Fruit fly (Drosophila melanogaster) whole organism, embryonic: ENCODE measurements around the gene sage.

ENCODE experiments used
- Aef1 ChIP-seq: fragments of 200-800 bp; sonication (Bioruptor generic); IDR thresholded peaks from 3 replicates; pipeline ENCODE4 v1.3.6; 2022; ENCODE audit warnings: missing biosample characterization, missing genetic modification characterization
- Atf-2 ChIP-seq: fragments of 200-800 bp; sonication (Bioruptor generic); optimal IDR thresholded peaks from 2 replicates; lab custom pipeline; 2016; ENCODE audit warnings: missing biosample characterization, missing genetic modification characterization
- B-H1 ChIP-seq: fragments of 200-800 bp; sonication (Bioruptor generic); IDR thresholded peaks from 3 replicates; pipeline ENCODE4 v1.3.6; 2022; ENCODE audit warnings: missing biosample characterization, missing genetic modification characterization
- Bdp1 ChIP-seq: fragments of 200-800 bp; sonication (Bioruptor generic); optimal IDR thresholded peaks from 3 replicates; lab custom pipeline; 2016; ENCODE audit warnings: missing biosample characterization, missing genetic modification characterization
- CG10267 ChIP-seq: fragments of 200-800 bp; sonication (Bioruptor generic); optimal IDR thresholded peaks from 2 replicates; lab custom pipeline; 2018; ENCODE audit warnings: missing biosample characterization, mild to moderate bottlenecking, missing genetic modification characterization, moderate library complexity
- CG10321 ChIP-seq: fragments of 200-800 bp; sonication (Bioruptor generic); IDR thresholded peaks from 2 replicates; pipeline ENCODE4 v1.3.6; 2022; ENCODE audit warnings: missing biosample characterization, missing genetic modification characterization
- CG13287 ChIP-seq: fragments of 200-800 bp; sonication (Bioruptor generic); IDR thresholded peaks from 2 replicates; pipeline ENCODE4 v1.3.6; 2022; ENCODE audit warnings: missing biosample characterization, missing genetic modification characterization; ENCODE audit not compliant: partially characterized antibody
- CG15514 ChIP-seq: fragments of 200-800 bp; sonication (Bioruptor generic); optimal IDR thresholded peaks from 3 replicates; lab custom pipeline; 2017; ENCODE audit warnings: missing biosample characterization, missing genetic modification characterization, mild to moderate bottlenecking, moderate library complexity, missing genetic modification reagents
- CG16815 ChIP-seq: fragments of 200-800 bp; sonication (Bioruptor generic); optimal IDR thresholded peaks from 3 replicates; lab custom pipeline; 2017; ENCODE audit warnings: missing biosample characterization, mild to moderate bottlenecking, missing genetic modification characterization
- CG17385 ChIP-seq: fragments of 200-800 bp; sonication (Bioruptor generic); optimal IDR thresholded peaks from 3 replicates; lab custom pipeline; 2018; ENCODE audit warnings: missing biosample characterization, mild to moderate bottlenecking, missing genetic modification characterization
- CG2120 ChIP-seq: fragments of 200-800 bp; sonication (Bioruptor generic); optimal IDR thresholded peaks from 3 replicates; lab custom pipeline; 2016; ENCODE audit warnings: missing biosample characterization, missing genetic modification characterization
- CG2199 ChIP-seq: fragments of 200-800 bp; sonication (Bioruptor generic); IDR thresholded peaks from 3 replicates; pipeline ENCODE4 v1.3.6; 2022; ENCODE audit warnings: missing biosample characterization, missing genetic modification characterization
- CG31388 ChIP-seq: fragments of 200-800 bp; sonication (Bioruptor generic); optimal IDR thresholded peaks from 2 replicates; lab custom pipeline; 2016; ENCODE audit warnings: missing biosample characterization, missing genetic modification characterization
- CG31441 ChIP-seq: fragments of 200-800 bp; sonication (Bioruptor generic); IDR thresholded peaks from 2 replicates; pipeline ENCODE4 v1.3.6; 2022; ENCODE audit warnings: missing biosample characterization, missing genetic modification characterization
- CG33213 ChIP-seq: fragments of 200-800 bp; sonication (Bioruptor generic); optimal IDR thresholded peaks from 3 replicates; lab custom pipeline; 2016; ENCODE audit warnings: missing biosample characterization, missing genetic modification characterization
- CG3838 ChIP-seq: fragments of 200-800 bp; sonication (Bioruptor generic); optimal IDR thresholded peaks from 3 replicates; lab custom pipeline; 2016; ENCODE audit warnings: missing biosample characterization, missing genetic modification characterization
- CG42726 ChIP-seq: fragments of 200-800 bp; sonication (Bioruptor generic); IDR thresholded peaks from 2 replicates; pipeline ENCODE4 v1.3.6; 2022; ENCODE audit warnings: missing biosample characterization, missing genetic modification characterization; ENCODE audit not compliant: partially characterized antibody
- CG4854 ChIP-seq: fragments of 200-800 bp; sonication (Bioruptor generic); optimal IDR thresholded peaks from 2 replicates; lab custom pipeline; 2016; ENCODE audit warnings: missing biosample characterization, missing genetic modification characterization, inconsistent platforms
- CG6854 ChIP-seq: fragments of 200-800 bp; sonication (Bioruptor generic); optimal IDR thresholded peaks from 3 replicates; lab custom pipeline; 2017; ENCODE audit warnings: missing biosample characterization, mild to moderate bottlenecking, missing genetic modification characterization
- CG7839 ChIP-seq: fragments of 200-800 bp; sonication (Bioruptor generic); optimal IDR thresholded peaks from 3 replicates; lab custom pipeline; 2018; ENCODE audit warnings: missing biosample characterization, mild to moderate bottlenecking, missing genetic modification characterization, moderate library complexity
- CG9727 ChIP-seq: fragments of 200-800 bp; sonication (Bioruptor generic); optimal IDR thresholded peaks from 3 replicates; lab custom pipeline; 2017; ENCODE audit warnings: missing biosample characterization, mild to moderate bottlenecking, missing genetic modification characterization
- CG9932 ChIP-seq: fragments of 200-800 bp; sonication (Bioruptor generic); IDR thresholded peaks from 2 replicates; pipeline ENCODE4 v1.3.6; 2022; ENCODE audit warnings: missing biosample characterization, missing genetic modification characterization
- Chrac-16 ChIP-seq: fragments of 200-800 bp; sonication (Bioruptor generic); optimal IDR thresholded peaks from 3 replicates; lab custom pipeline; 2016; ENCODE audit warnings: missing biosample characterization, missing genetic modification characterization
- Dp ChIP-seq: fragments of 200-800 bp; sonication (Bioruptor generic); optimal IDR thresholded peaks from 2 replicates; lab custom pipeline; 2018; ENCODE audit warnings: missing biosample characterization, mild to moderate bottlenecking, missing genetic modification characterization, moderate library complexity
- Ets97D ChIP-seq: fragments of 200-800 bp; sonication (Bioruptor generic); optimal IDR thresholded peaks from 3 replicates; lab custom pipeline; 2016; ENCODE audit warnings: missing biosample characterization, missing genetic modification characterization
- Gsc ChIP-seq: fragments of 200-800 bp; sonication (Bioruptor generic); IDR thresholded peaks from 2 replicates; pipeline ENCODE4 v1.3.6; 2022; ENCODE audit warnings: missing biosample characterization, missing genetic modification characterization
- Hmr ChIP-seq: fragments of 200-800 bp; sonication (Bioruptor generic); optimal IDR thresholded peaks from 3 replicates; lab custom pipeline; 2017; ENCODE audit warnings: mild to moderate bottlenecking, missing biosample characterization, missing genetic modification reagents, missing genetic modification characterization
- Jarid2 ChIP-seq: fragments of 200-800 bp; sonication (Bioruptor generic); optimal IDR thresholded peaks from 3 replicates; lab custom pipeline; 2017; ENCODE audit warnings: mild to moderate bottlenecking, missing biosample characterization, missing genetic modification reagents, missing genetic modification characterization
- NFAT ChIP-seq: fragments of 200-800 bp; sonication (Bioruptor generic); IDR thresholded peaks from 2 replicates; pipeline ENCODE4 v1.3.6; 2022; ENCODE audit warnings: missing biosample characterization, missing genetic modification characterization
- Taf1 ChIP-seq: fragments of 200-800 bp; sonication (Bioruptor generic); IDR thresholded peaks from 2 replicates; pipeline ENCODE4 v1.3.6; 2022; ENCODE audit warnings: missing biosample characterization, missing genetic modification characterization
- ab ChIP-seq: fragments of 200-800 bp; sonication (Bioruptor generic); optimal IDR thresholded peaks from 2 replicates; lab custom pipeline; 2016; ENCODE audit warnings: missing biosample characterization, missing genetic modification characterization
- abd-A ChIP-seq: fragments of 200-800 bp; sonication (Bioruptor generic); optimal IDR thresholded peaks from 3 replicates; lab custom pipeline; 2019; ENCODE audit warnings: missing biosample characterization, mild to moderate bottlenecking, missing genetic modification characterization, moderate library complexity
- ara ChIP-seq: fragments of 200-800 bp; sonication (Bioruptor generic); IDR thresholded peaks from 2 replicates; pipeline ENCODE4 v1.3.6; 2022; ENCODE audit warnings: missing biosample characterization, missing genetic modification characterization
- ci ChIP-seq: fragments of 200-800 bp; sonication (Bioruptor generic); IDR thresholded peaks from 3 replicates; pipeline ENCODE4 v1.3.6; 2022; ENCODE audit warnings: missing biosample characterization, missing genetic modification characterization
- crol ChIP-seq: fragments of 200-800 bp; sonication (Bioruptor generic); IDR thresholded peaks from 2 replicates; pipeline ENCODE4 v1.3.6; 2022; ENCODE audit warnings: missing biosample characterization, missing genetic modification characterization
- gce ChIP-seq: fragments of 200-800 bp; sonication (Bioruptor generic); IDR thresholded peaks from 3 replicates; pipeline ENCODE4 v1.3.6; 2022; ENCODE audit warnings: missing biosample characterization, missing genetic modification characterization
- hb ChIP-seq: fragments of 200-800 bp; sonication (Bioruptor generic); IDR thresholded peaks from 3 replicates; pipeline ENCODE4 v1.3.6; 2022; ENCODE audit warnings: missing biosample characterization, missing genetic modification characterization; ENCODE audit not compliant: partially characterized antibody
- hbn ChIP-seq: fragments of 200-800 bp; sonication (Bioruptor generic); IDR thresholded peaks from 2 replicates; pipeline ENCODE4 v1.3.6; 2022; ENCODE audit warnings: missing biosample characterization, missing genetic modification characterization; ENCODE audit not compliant: partially characterized antibody
- her ChIP-seq: fragments of 200-800 bp; sonication (Bioruptor generic); optimal IDR thresholded peaks from 2 replicates; lab custom pipeline; 2016; ENCODE audit warnings: missing biosample characterization, missing genetic modification characterization
- jing ChIP-seq: fragments of 200-800 bp; sonication (Bioruptor generic); optimal IDR thresholded peaks from 2 replicates; lab custom pipeline; 2018; ENCODE audit warnings: missing biosample characterization, mild to moderate bottlenecking, missing genetic modification characterization
- jumu ChIP-seq: fragments of 200-800 bp; sonication (Bioruptor generic); optimal IDR thresholded peaks from 3 replicates; lab custom pipeline; 2016; ENCODE audit warnings: missing biosample characterization, missing genetic modification characterization
- nmo ChIP-seq: fragments of 200-800 bp; sonication (Bioruptor generic); optimal IDR thresholded peaks from 2 replicates; lab custom pipeline; 2018; ENCODE audit warnings: missing biosample characterization, mild to moderate bottlenecking, missing genetic modification characterization, moderate library complexity
- phol ChIP-seq: fragments of 200-800 bp; sonication (Bioruptor generic); optimal IDR thresholded peaks from 3 replicates; lab custom pipeline; 2018; ENCODE audit warnings: missing biosample characterization, mild to moderate bottlenecking, missing genetic modification characterization, moderate library complexity
- pnt ChIP-seq: fragments of 200-800 bp; sonication (Bioruptor generic); optimal IDR thresholded peaks from 3 replicates; lab custom pipeline; 2016; ENCODE audit warnings: missing biosample characterization, missing genetic modification characterization
- pzg ChIP-seq: fragments of 200-800 bp; sonication (Bioruptor generic); optimal IDR thresholded peaks from 3 replicates; lab custom pipeline; 2018; ENCODE audit warnings: missing biosample characterization, mild to moderate bottlenecking, missing genetic modification characterization, moderate library complexity
- tna ChIP-seq: fragments of 200-800 bp; sonication (Bioruptor generic); IDR thresholded peaks from 2 replicates; pipeline ENCODE4 v1.3.6; 2022; ENCODE audit warnings: missing biosample characterization, missing genetic modification characterization; ENCODE audit not compliant: partially characterized antibody
- trh ChIP-seq: fragments of 200-800 bp; sonication (Bioruptor generic); optimal IDR thresholded peaks from 2 replicates; lab custom pipeline; 2016; ENCODE audit warnings: missing biosample characterization, missing genetic modification characterization
- ttk ChIP-seq: fragments of 200-800 bp; sonication (Bioruptor generic); IDR thresholded peaks from 2 replicates; pipeline ENCODE4 v2.1.2; 2022; ENCODE audit warnings: missing biosample characterization, missing genetic modification characterization
- usp ChIP-seq: fragments of >200 bp; optimal IDR thresholded peaks from 2 replicates; lab custom pipeline; 2017; ENCODE audit warnings: missing biosample characterization, missing genetic modification characterization
- wek ChIP-seq: fragments of 200-800 bp; sonication (Bioruptor generic); optimal IDR thresholded peaks from 3 replicates; lab custom pipeline; 2018; ENCODE audit warnings: missing biosample characterization, mild to moderate bottlenecking, missing genetic modification characterization, moderate library complexity
- yki ChIP-seq: fragments of >200 bp; optimal IDR thresholded peaks from 3 replicates; lab custom pipeline; 2018
- z ChIP-seq: fragments of 200-800 bp; sonication (Bioruptor generic); IDR thresholded peaks from 3 replicates; pipeline ENCODE4 v1.3.6; 2022; ENCODE audit warnings: missing biosample characterization, missing genetic modification characterization

Gene sage

dm6 chr3R:9224807-9225206 lies 39.1 kb downstream of the sage start (continued):
- TF ChIP-seq wek, result no peak
- no peak for TF ChIP-seq CG6854
- peak; percentile 73 for TF ChIP-seq Aef1 (GFP tag; lab: Robert Waterston, UW)
- TF ChIP-seq CG4854 (GFP tag; lab: Kevin White, UChicago), result no peak
- peak; percentile 52 for TF ChIP-seq Atf-2 (GFP tag; lab: Kevin White, UChicago)
- TF ChIP-seq CG7839, result peak; percentile 57
- no peak for TF ChIP-seq CG16815 (GFP tag; lab: Kevin White, UChicago)
- peak; percentile 56 for TF ChIP-seq pnt (GFP tag; lab: Kevin White, UChicago)
- no peak for TF ChIP-seq CG31388 (GFP tag; lab: Kevin White, UChicago)
- TF ChIP-seq CG3838 (GFP tag; lab: Kevin White, UChicago), result peak; percentile 49
- TF ChIP-seq CG13287 (GFP tag; lab: Robert Waterston, UW), result no peak
- TF ChIP-seq phol (tag; lab: Kevin White, UChicago), result peak; percentile 69
- TF ChIP-seq gce (GFP tag; lab: Robert Waterston, UW), result no peak
- peak; percentile 19 for TF ChIP-seq trh (GFP tag; lab: Kevin White, UChicago)
- peak; percentile 5 for TF ChIP-seq Ets97D (GFP tag; lab: Kevin White, UChicago)
- no peak for TF ChIP-seq CG2199 (GFP tag; lab: Robert Waterston, UW)
- TF ChIP-seq ab (GFP tag; lab: Kevin White, UChicago), result no peak
- peak; percentile 28 for TF ChIP-seq Jarid2 (GFP tag; lab: Kevin White, UChicago)
- peak; percentile 21 for TF ChIP-seq CG15514 (GFP tag; lab: Kevin White, UChicago)
- TF ChIP-seq jing, result no peak
- no peak for TF ChIP-seq z
- no peak for TF ChIP-seq pzg
- TF ChIP-seq hbn (GFP tag; lab: Robert Waterston, UW), result no peak
- peak; percentile 71 for TF ChIP-seq Chrac-16 (GFP tag; lab: Kevin White, UChicago)
- peak; percentile 60 for TF ChIP-seq ttk (GFP tag; lab: Robert Waterston, UW)
- TF ChIP-seq Taf1, result no peak
- peak; percentile 59 for TF ChIP-seq CG17385 (GFP tag; lab: Kevin White, UChicago)
- no peak for TF ChIP-seq crol (GFP tag; lab: Robert Waterston, UW)
- no peak for TF ChIP-seq Bdp1
- TF ChIP-seq CG31441 (GFP tag; lab: Robert Waterston, UW), result peak; percentile 80
- no peak for TF ChIP-seq Gsc (GFP tag; lab: Robert Waterston, UW)
- no peak for TF ChIP-seq usp (GFP tag; lab: Kevin White, UChicago)
- peak; percentile 41 for TF ChIP-seq CG9932 (GFP tag; lab: Robert Waterston, UW)
- TF ChIP-seq her, result peak; percentile 10
- peak; percentile 57 for TF ChIP-seq Hmr (GFP tag; lab: Kevin White, UChicago)
- TF ChIP-seq yki (lab: Kevin White, UChicago), result no peak
- TF ChIP-seq abd-A (tag; lab: Kevin White, UChicago), result no peak
- peak; percentile 20 for TF ChIP-seq CG10267 (tag; lab: Kevin White, UChicago)
- TF ChIP-seq CG33213, result no peak
- peak; percentile 48 for TF ChIP-seq nmo (GFP tag; lab: Kevin White, UChicago)
- no peak for TF ChIP-seq hb (GFP tag; lab: Robert Waterston, UW)
- no peak for TF ChIP-seq NFAT (GFP tag; lab: Robert Waterston, UW)
- TF ChIP-seq B-H1 (GFP tag; lab: Robert Waterston, UW), result peak; percentile 60
- TF ChIP-seq jumu, result peak; percentile 37
- TF ChIP-seq Dp (GFP tag; lab: Kevin White, UChicago), result no peak
- TF ChIP-seq tna, result no peak
- peak; percentile 49 for TF ChIP-seq CG9727
- peak; percentile 69 for TF ChIP-seq ara (GFP tag; lab: Robert Waterston, UW)
- peak; percentile 73 for TF ChIP-seq CG2120 (GFP tag; lab: Kevin White, UChicago)
- TF ChIP-seq CG42726 (GFP tag; lab: Robert Waterston, UW), result no peak
- TF ChIP-seq ci, result peak; percentile 69; the same call in 2 of the 3 replicates
- TF ChIP-seq CG10321 (GFP tag; lab: Robert Waterston, UW), result no peak
